Worm (Caenorhabditis elegans) whole organism, midembryonic: Measurements from ENCODE around the gene K11H3.8.

Source experiments
- cog-1 ChIP-seq: sonication (generic microtip); optimal IDR thresholded peaks from 2 replicates; lab custom pipeline; 2016; ENCODE audit warnings: missing genetic modification characterization, missing compliant biosample characterization
- flt-1 ChIP-seq: fragments of 200-800 bp; sonication (Bioruptor generic); IDR thresholded peaks from 2 replicates; pipeline ENCODE4 v1.3.6; 2022; ENCODE audit warnings: missing genetic modification characterization, missing compliant biosample characterization
- klf-2 ChIP-seq: fragments of 200-800 bp; sonication (Bioruptor generic); conservative IDR thresholded peaks from 2 replicates; pipeline ENCODE4 v1.3.6; 2022; ENCODE audit warnings: missing genetic modification reagents, missing genetic modification characterization, missing compliant biosample characterization
- med-1 ChIP-seq: sonication (generic microtip); optimal IDR thresholded peaks from 2 replicates; lab custom pipeline; 2017; ENCODE audit warnings: missing genetic modification characterization, mild to moderate bottlenecking, missing compliant biosample characterization, antibody characterized with exemption, missing genetic modification reagents; ENCODE audit not compliant: insufficient read depth
- tab-1 ChIP-seq: fragments of 200-800 bp; sonication (Bioruptor generic); IDR thresholded peaks from 2 replicates; pipeline ENCODE4 v1.3.6; 2022; ENCODE audit warnings: missing genetic modification characterization, missing compliant biosample characterization
- ztf-23 ChIP-seq: fragments of 200-800 bp; sonication (Bioruptor generic); IDR thresholded peaks from 2 replicates; pipeline ENCODE4 v1.3.6; 2022; ENCODE audit warnings: missing genetic modification reagents, missing genetic modification characterization, missing compliant biosample characterization

DNA sequence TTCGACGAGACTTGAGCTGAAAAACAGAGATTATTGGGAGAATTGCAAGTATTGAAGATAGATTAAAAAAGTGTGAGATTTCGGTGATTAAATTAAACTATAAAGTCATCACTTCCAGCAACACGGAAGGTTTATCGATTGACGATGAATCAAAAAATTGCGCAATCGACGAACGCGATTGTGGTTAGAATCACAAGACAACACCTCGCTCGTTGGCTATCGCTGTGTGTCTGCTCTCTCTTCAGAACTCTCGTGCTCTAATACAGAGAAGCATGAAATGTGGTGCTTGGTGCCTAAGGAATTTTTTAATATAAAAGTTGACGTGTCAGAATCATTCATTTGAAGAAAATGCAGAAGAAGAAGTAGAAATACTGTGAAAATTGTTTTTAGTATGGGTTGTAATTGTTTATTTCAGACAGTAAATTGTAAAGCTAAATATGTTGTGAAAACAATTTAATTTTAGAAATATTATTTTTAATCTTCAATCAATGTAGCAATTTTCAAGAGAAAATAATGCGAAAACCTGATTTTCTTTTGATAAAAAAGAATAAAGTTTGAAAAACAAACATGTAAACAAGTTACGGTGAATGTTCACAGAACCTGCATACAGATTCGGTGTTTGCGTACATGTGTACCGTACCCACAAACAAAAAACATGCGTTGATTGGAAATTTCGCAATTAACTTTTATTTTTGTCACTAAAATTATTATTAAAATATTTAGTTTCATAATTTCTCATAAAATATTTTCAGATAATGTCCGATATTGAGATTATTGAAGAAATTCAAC, 7.6 kb upstream of the K11H3.8 start, which contains the start of the genes ZK632.10 and ZK632.11:
- TF ChIP-seq klf-2 (no peak), ztf-23 (no peak), cog-1 (tag; lab: Kevin White, UChicago) (peak; percentile 0), flt-1 (GFP tag; lab: Robert Waterston, UW) (no peak), tab-1 (no peak), med-1 (GFP tag; lab: Kevin White, UChicago) (no peak)
